Worm (Caenorhabditis elegans): ENCODE measurements around the gene btb-20.

Gene btb-20

ce11 chrII:14515017-14515416 is 8.3 kb downstream of the btb-20 start, which contains the start of gene K10H10.9:
Gene K10H10.9, minus strand, starts transcription at chrII:14515117.
- no peak for TF ChIP-seq unc-62 (GFP tag; optimal IDR thresholded peaks at IDR 0.05)

ce11 chrII:14511189-14511588 is 12.1 kb downstream of the btb-20 start, which contains the start of gene K10H10.13:
Gene K10H10.13, minus strand, starts transcription at chrII:14511289.
- TF ChIP-seq unc-62 (GFP tag; optimal IDR thresholded peaks at IDR 0.05), result no peak

ce11 chrII:14510162-14510561 is 13.2 kb downstream of the btb-20 start:
- no peak for TF ChIP-seq unc-62 (GFP tag; optimal IDR thresholded peaks at IDR 0.05)

- no peak for TF ChIP-seq unc-62 (GFP tag; optimal IDR thresholded peaks at IDR 0.05)
Measured at ce11 chrII:14507563-14507962, 15.8 kb downstream of the btb-20 start, which contains the start of the genes K10H10.7 and K10H10.10. Gene K10H10.7, minus strand, starts transcription at chrII:14507663. Gene K10H10.10, plus strand, starts transcription at chrII:14507766.

- TF ChIP-seq unc-62 (GFP tag; optimal IDR thresholded peaks at IDR 0.05), result no peak
Measured at ce11 chrII:14506245-14506644, 17.1 kb downstream of the btb-20 start, which contains the start of gene K10H10.12. Gene K10H10.12, minus strand, starts transcription at chrII:14506345.

- no peak for TF ChIP-seq unc-62 (GFP tag; optimal IDR thresholded peaks at IDR 0.05)
Measured at ce11 chrII:14502997-14503396, 20.3 kb downstream of the btb-20 start, which contains the start of gene K10H10.6. Gene K10H10.6, plus strand, starts transcription at chrII:14503297.

ce11 chrII:14501447-14501846 is 21.9 kb downstream of the btb-20 start, which contains the start of gene K10H10.5:
Gene K10H10.5, plus strand, starts transcription at chrII:14501747.
- TF ChIP-seq unc-62 (GFP tag; optimal IDR thresholded peaks at IDR 0.05), result no peak

ce11 chrII:14500122-14500521 is 23.2 kb downstream of the btb-20 start, which contains the start of gene K10H10.4:
Gene K10H10.4, plus strand, starts transcription at chrII:14500422.
- no peak for TF ChIP-seq unc-62 (GFP tag; optimal IDR thresholded peaks at IDR 0.05)

ce11 chrII:14497848-14498247 is 25.5 kb downstream of the btb-20 start, which contains the start of gene dhs-8:
Gene dhs-8, plus strand, starts transcription at chrII:14498026.
- no peak for TF ChIP-seq unc-62 (GFP tag; optimal IDR thresholded peaks at IDR 0.05)

- TF ChIP-seq unc-62 (GFP tag; optimal IDR thresholded peaks at IDR 0.05), result no peak
Measured at ce11 chrII:14496809-14497208, 26.5 kb downstream of the btb-20 start.

ce11 chrII:14495341-14495740 is 28.0 kb downstream of the btb-20 start:
- TF ChIP-seq unc-62 (GFP tag; optimal IDR thresholded peaks at IDR 0.05), result no peak

- no peak for TF ChIP-seq unc-62 (GFP tag; optimal IDR thresholded peaks at IDR 0.05)
Measured at ce11 chrII:14494464-14494863, 28.9 kb downstream of the btb-20 start.

- no peak for TF ChIP-seq unc-62 (GFP tag; optimal IDR thresholded peaks at IDR 0.05)
Measured at ce11 chrII:14494414-14494463, 29.1 kb downstream of the btb-20 start, which contains the start of gene cysl-2. Gene cysl-2, minus strand, starts transcription at chrII:14494451.

- TF ChIP-seq unc-62 (GFP tag; optimal IDR thresholded peaks at IDR 0.05), result no peak
Measured at ce11 chrII:14494014-14494413, 29.3 kb downstream of the btb-20 start.

- TF ChIP-seq unc-62 (GFP tag; optimal IDR thresholded peaks at IDR 0.05), result no peak
Measured at ce11 chrII:14492592-14493196, 30.6 kb downstream of the btb-20 start.

- TF ChIP-seq unc-62 (GFP tag; optimal IDR thresholded peaks at IDR 0.05), result no peak
Measured at ce11 chrII:14489407-14489806, 33.9 kb downstream of the btb-20 start, which contains the start of gene vnut-1. Gene vnut-1, plus strand, starts transcription at chrII:14489802.

ce11 chrII:14488661-14489060 is 34.7 kb downstream of the btb-20 start, which contains the start of gene usp-14:
Gene usp-14, minus strand, starts transcription at chrII:14488688.
- no peak for TF ChIP-seq unc-62 (GFP tag; optimal IDR thresholded peaks at IDR 0.05)

- no peak for TF ChIP-seq unc-62 (GFP tag; optimal IDR thresholded peaks at IDR 0.05)
Measured at ce11 chrII:14483813-14484212, 39.5 kb downstream of the btb-20 start.
